Worm (Caenorhabditis elegans) whole organism, young adult: Measurements from ENCODE around the gene Y17G7B.22.

Experiments used
- B0019.2 ChIP-seq: fragments of 200-800 bp; sonication (Bioruptor generic); conservative IDR thresholded peaks from 2 replicates; pipeline ENCODE4 v1.3.6; 2022; ENCODE audit warnings: missing genetic modification reagents, missing genetic modification characterization, missing compliant biosample characterization
- B0336.3 ChIP-seq: fragments of 200-800 bp; sonication (Bioruptor generic); IDR thresholded peaks from 2 replicates; pipeline ENCODE4 v1.3.6; 2022; ENCODE audit warnings: missing genetic modification characterization, missing compliant biosample characterization
- F33H1.4 ChIP-seq: fragments of 200-800 bp; sonication (Bioruptor generic); IDR thresholded peaks from 2 replicates; pipeline ENCODE4 v1.3.6; 2022; ENCODE audit warnings: missing genetic modification reagents, missing genetic modification characterization, missing compliant biosample characterization
- F37B4.10 ChIP-seq: fragments of 200-800 bp; sonication (Bioruptor generic); IDR thresholded peaks from 2 replicates; pipeline ENCODE4 v1.3.6; 2022; ENCODE audit warnings: missing genetic modification characterization, missing compliant biosample characterization
- K11D2.4 ChIP-seq: fragments of 200-800 bp; sonication (Bioruptor generic); IDR thresholded peaks from 2 replicates; pipeline ENCODE4 v1.3.6; 2022; ENCODE audit warnings: missing genetic modification reagents, missing genetic modification characterization, missing compliant biosample characterization
- Y53G8AR.9 ChIP-seq: fragments of 200-800 bp; sonication (Bioruptor generic); conservative IDR thresholded peaks from 2 replicates; pipeline ENCODE4 v1.3.6; 2022; ENCODE audit warnings: missing genetic modification reagents, missing genetic modification characterization, missing compliant biosample characterization
- Y79H2A.3 ChIP-seq: fragments of 200-800 bp; sonication (Bioruptor generic); conservative IDR thresholded peaks from 2 replicates; pipeline ENCODE4 v1.3.6; 2022; ENCODE audit warnings: missing genetic modification reagents, missing genetic modification characterization, missing compliant biosample characterization
- akir-1 ChIP-seq: fragments of 200-800 bp; sonication (Bioruptor generic); optimal IDR thresholded peaks from 2 replicates; lab custom pipeline; 2018; ENCODE audit warnings: mild to moderate bottlenecking, missing genetic modification characterization, moderate library complexity, missing compliant biosample characterization
- ama-1 ChIP-seq, 3 experiments: fragments of 150-350 bp in 1 of 3; sonication (generic microtip) in 2 of 3; optimal IDR thresholded peaks; 2 replicates each; lab custom pipeline; 2014 to 2018; ENCODE audit warnings: missing biosample characterization in 2 of 3, missing genetic modification characterization in 2 of 3, missing genetic modification reagents in 2 of 3
- attf-3 ChIP-seq: fragments of 200-800 bp; sonication (Bioruptor generic); conservative IDR thresholded peaks from 2 replicates; pipeline ENCODE4 v1.3.6; 2022; ENCODE audit warnings: missing genetic modification reagents, missing genetic modification characterization, missing compliant biosample characterization
- attf-6 ChIP-seq: fragments of 200-800 bp; sonication (Bioruptor generic); IDR thresholded peaks from 2 replicates; pipeline ENCODE4 v1.3.6; 2022; ENCODE audit warnings: missing genetic modification reagents, missing genetic modification characterization, missing compliant biosample characterization
- bed-2 ChIP-seq: fragments of 200-800 bp; sonication (Bioruptor generic); IDR thresholded peaks from 2 replicates; pipeline ENCODE4 v1.3.6; 2022; ENCODE audit warnings: missing genetic modification reagents, missing genetic modification characterization, missing compliant biosample characterization
- cebp-1 ChIP-seq, 2 experiments: fragments of 200-800 bp in 1 of 2; sonication (Bioruptor generic) in 1 of 2; sonication (generic microtip) in 1 of 2; IDR thresholded peaks in 1 of 2; optimal IDR thresholded peaks in 1 of 2; 2 replicates each; pipeline versions ENCODE4 v1.3.6 to Lab custom; 2017 to 2022; ENCODE audit warnings: missing compliant biosample characterization in 2 of 2, missing genetic modification characterization in 2 of 2, mild to moderate bottlenecking in 1 of 2, missing genetic modification reagents in 1 of 2, moderate library complexity in 1 of 2
- chd-7 ChIP-seq: sonication (generic microtip); optimal IDR thresholded peaks from 2 replicates; lab custom pipeline; 2016; ENCODE audit warnings: mild to moderate bottlenecking, missing genetic modification characterization, moderate library complexity, missing compliant biosample characterization
- efl-1 ChIP-seq: fragments of 150-350 bp; optimal IDR thresholded peaks from 2 replicates; lab custom pipeline; 2014; ENCODE audit warnings: missing biosample characterization, missing genetic modification reagents, missing genetic modification characterization
- egl-18 ChIP-seq: fragments of 200-800 bp; sonication (Bioruptor generic); IDR thresholded peaks from 2 replicates; pipeline ENCODE4 v1.3.6; 2022; ENCODE audit warnings: missing genetic modification reagents, missing genetic modification characterization, missing compliant biosample characterization
- egrh-3 ChIP-seq: fragments of 200-800 bp; sonication (Bioruptor generic); IDR thresholded peaks from 2 replicates; pipeline ENCODE4 v1.3.6; 2022; ENCODE audit warnings: missing genetic modification reagents, missing genetic modification characterization, missing compliant biosample characterization
- ekl-4 ChIP-seq: fragments of 200-800 bp; sonication (Bioruptor generic); IDR thresholded peaks from 2 replicates; pipeline ENCODE4 v1.3.6; 2022; ENCODE audit warnings: missing genetic modification reagents, missing genetic modification characterization, missing compliant biosample characterization
- hsf-1 ChIP-seq: fragments of 200-800 bp; sonication (Bioruptor generic); IDR thresholded peaks from 2 replicates; pipeline ENCODE4 v1.3.6; 2022; ENCODE audit warnings: missing genetic modification reagents, missing genetic modification characterization, missing compliant biosample characterization
- lag-1 ChIP-seq: fragments of 200-800 bp; sonication (Bioruptor generic); IDR thresholded peaks from 2 replicates; pipeline ENCODE4 v1.3.6; 2022; ENCODE audit warnings: missing genetic modification reagents, missing genetic modification characterization, missing compliant biosample characterization
- let-526 ChIP-seq: fragments of 200-800 bp; sonication (Bioruptor generic); IDR thresholded peaks from 2 replicates; pipeline ENCODE4 v1.3.6; 2022; ENCODE audit warnings: missing genetic modification reagents, missing genetic modification characterization, missing compliant biosample characterization
- lin-26 ChIP-seq: fragments of 200-800 bp; sonication (Bioruptor generic); IDR thresholded peaks from 2 replicates; pipeline ENCODE4 v1.3.6; 2022; ENCODE audit warnings: missing genetic modification reagents, missing genetic modification characterization, missing compliant biosample characterization
- nfya-2 ChIP-seq: fragments of 200-800 bp; sonication (Bioruptor generic); IDR thresholded peaks from 2 replicates; pipeline ENCODE4 v1.3.6; 2022; ENCODE audit warnings: missing genetic modification reagents, missing genetic modification characterization, missing compliant biosample characterization
- nhr-80 ChIP-seq: sonication (generic microtip); optimal IDR thresholded peaks from 2 replicates; lab custom pipeline; 2016; ENCODE audit warnings: missing genetic modification characterization, missing compliant biosample characterization
- pbrm-1 ChIP-seq: fragments of 200-800 bp; sonication (Bioruptor generic); IDR thresholded peaks from 2 replicates; pipeline ENCODE4 v1.3.6; 2022; ENCODE audit warnings: missing genetic modification reagents, missing genetic modification characterization, missing compliant biosample characterization
- rcor-1 ChIP-seq: fragments of 200-800 bp; sonication (Bioruptor generic); IDR thresholded peaks from 2 replicates; pipeline ENCODE4 v1.3.6; 2022; ENCODE audit warnings: missing genetic modification reagents, missing genetic modification characterization, missing compliant biosample characterization
- sea-2 ChIP-seq: fragments of 200-800 bp; sonication (Bioruptor generic); IDR thresholded peaks from 2 replicates; pipeline ENCODE4 v1.3.6; 2022; ENCODE audit warnings: missing genetic modification characterization, missing compliant biosample characterization
- snpc-4 ChIP-seq, 5 experiments: fragments of 150-350 bp in 1 of 5; sonication (generic microtip) in 4 of 5; optimal IDR thresholded peaks; 2 replicates each; lab custom pipeline; 2014 to 2018; ENCODE audit warnings: missing genetic modification characterization in 5 of 5, missing biosample characterization in 3 of 5, antibody characterized with exemption in 2 of 5, mild to moderate bottlenecking in 2 of 5, missing compliant biosample characterization in 2 of 5, missing genotype in 2 of 5, moderate library complexity in 2 of 5, missing genetic modification reagents in 1 of 5
- tbp1 ChIP-seq: fragments of 200-800 bp; sonication (Bioruptor generic); optimal IDR thresholded peaks from 2 replicates; lab custom pipeline; 2018; ENCODE audit warnings: mild to moderate bottlenecking, missing genetic modification characterization, missing compliant biosample characterization
- unc-62 ChIP-seq: fragments of 150-350 bp; optimal IDR thresholded peaks from 2 replicates; lab custom pipeline; 2014; ENCODE audit warnings: missing biosample characterization, missing genetic modification reagents, missing genetic modification characterization
- xnd-1 ChIP-seq: sonication (generic microtip); optimal IDR thresholded peaks from 2 replicates; lab custom pipeline; 2016; ENCODE audit warnings: missing genotype, missing genetic modification reagents, missing genetic modification characterization, missing compliant biosample characterization
- zfh-2 ChIP-seq: fragments of 200-800 bp; sonication (Bioruptor generic); conservative IDR thresholded peaks from 2 replicates; pipeline ENCODE4 v1.3.6; 2022; ENCODE audit warnings: missing genetic modification reagents, missing genetic modification characterization, missing compliant biosample characterization
- ztf-25 ChIP-seq: fragments of 200-800 bp; sonication (Bioruptor generic); IDR thresholded peaks from 2 replicates; pipeline ENCODE4 v1.3.6; 2022; ENCODE audit warnings: missing genetic modification reagents, missing genetic modification characterization, missing compliant biosample characterization
- ztf-26 ChIP-seq: sonication (generic microtip); optimal IDR thresholded peaks from 2 replicates; lab custom pipeline; 2017; ENCODE audit warnings: missing genetic modification characterization, missing compliant biosample characterization

Y17G7B.22 gene

DNA sequence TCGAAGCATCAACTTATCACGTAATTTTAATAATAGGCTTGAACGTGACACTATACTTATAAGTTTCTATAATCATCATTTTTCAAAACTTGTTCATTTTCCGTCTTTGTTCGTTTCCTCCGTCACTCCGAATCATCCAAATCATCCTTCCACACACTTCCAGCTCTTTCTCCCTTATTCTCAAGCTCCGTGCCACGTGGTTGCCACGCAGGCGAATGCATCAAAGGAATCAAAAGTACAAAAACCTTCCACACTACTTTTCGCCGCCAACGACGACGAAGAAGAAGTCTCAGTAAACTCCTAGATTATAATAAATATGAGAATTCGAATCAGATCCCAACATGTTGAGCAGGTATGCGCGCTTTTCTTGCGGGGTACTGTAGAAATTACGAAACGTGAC is 13.7 kb upstream of the Y17G7B.22 start:
- TF ChIP-seq nhr-80 (tag; lab: Kevin White, UChicago) (no peak), egl-18 (GFP tag; lab: Robert Waterston, UW) (no peak), lin-26 (no peak), tbp1 (GFP tag; lab: Kevin White, UChicago) (no peak), Y79H2A.3 (GFP tag; lab: Robert Waterston, UW) (0 out of 2 replicates have a peak, but pooled peaks have one; percentile 34), attf-6 (no peak), K11D2.4 (GFP tag; lab: Robert Waterston, UW) (no peak), attf-3 (GFP tag; lab: Robert Waterston, UW) (no peak), B0019.2 (GFP tag; lab: Robert Waterston, UW) (no peak), efl-1 (GFP tag; lab: Kevin White, UChicago) (no peak), unc-62 (no peak), F33H1.4 (GFP tag; lab: Robert Waterston, UW) (no peak), akir-1 (no peak), pbrm-1 (0 out of 2 replicates have a peak, but pooled peaks have one; percentile 22), nfya-2 (no peak), bed-2 (GFP tag; lab: Robert Waterston, UW) (no peak), ekl-4 (GFP tag; lab: Robert Waterston, UW) (no peak), ama-1 (optimal IDR thresholded peaks at IDR 0.05; lab: Kevin White, UChicago) (peak; percentile 53), ama-1 (GFP tag; optimal IDR thresholded peaks at IDR 0.05; lab: Kevin White, UChicago) (no peak), sea-2 (no peak), F37B4.10 (GFP tag; lab: Robert Waterston, UW) (no peak), egrh-3 (GFP tag; lab: Robert Waterston, UW) (no peak), lag-1 (GFP tag; lab: Robert Waterston, UW) (no peak)

DNA sequence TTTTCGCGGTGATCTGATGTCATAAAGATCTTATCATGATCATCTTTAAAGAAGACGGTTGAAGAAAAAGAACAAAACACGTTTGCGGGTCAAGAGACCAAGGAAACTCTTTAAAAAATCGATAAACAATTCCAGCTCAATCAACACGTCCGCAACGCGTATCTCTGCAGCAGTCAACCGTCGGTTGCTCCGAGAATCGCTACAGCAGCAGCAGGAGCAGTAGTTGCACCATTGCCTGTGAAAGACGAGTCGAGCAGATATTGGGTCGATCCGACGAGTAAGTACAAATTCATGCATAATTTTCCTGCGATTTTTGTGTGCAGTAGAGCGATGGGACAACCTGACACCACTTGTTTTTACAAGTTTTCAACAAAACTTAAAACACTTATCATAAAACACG is 13.3 kb upstream of the Y17G7B.22 start:
- TF ChIP-seq hsf-1 (GFP tag; lab: Robert Waterston, UW) (0 out of 2 replicates have a peak, but pooled peaks have one; percentile 15), let-526 (GFP tag; lab: Robert Waterston, UW) (0 out of 2 replicates have a peak, but pooled peaks have one; percentile 5), K11D2.4 (GFP tag; lab: Robert Waterston, UW) (no peak), ztf-26 (tag; lab: Kevin White, UChicago) (peak; percentile 65), zfh-2 (0 out of 2 replicates have a peak, but pooled peaks have one; percentile 13), ztf-25 (GFP tag; lab: Robert Waterston, UW) (0 out of 2 replicates have a peak, but pooled peaks have one; percentile 20), rcor-1 (GFP tag; lab: Robert Waterston, UW) (no peak), cebp-1 (GFP tag; IDR thresholded peaks at IDR 0.05; lab: Robert Waterston, UW) (no peak), cebp-1 (tag; optimal IDR thresholded peaks at IDR 0.05; lab: Kevin White, UChicago) (peak; percentile 14), snpc-4 (GFP tag; optimal IDR thresholded peaks at IDR 0.05; lab: Kevin White, UChicago) (no peak), snpc-4 (tag; optimal IDR thresholded peaks at IDR 0.05; lab: Kevin White, UChicago) (no peak), chd-7 (tag; lab: Kevin White, UChicago) (peak; percentile 36), Y53G8AR.9 (GFP tag; lab: Robert Waterston, UW) (0 out of 2 replicates have a peak, but pooled peaks have one; percentile 8), xnd-1 (tag; lab: Kevin White, UChicago) (no peak), B0336.3 (GFP tag; lab: Robert Waterston, UW) (peak; percentile 53; the same call in 1 of the 2 replicates)
